Fruit fly (Drosophila melanogaster) ovary, adult (tissue): ENCODE results near the gene CG18747.

Experiments used
- CG17801 ChIP-seq: fragments of 200-800 bp; optimal IDR thresholded peaks from 2 replicates; lab custom pipeline; 2019; ENCODE audit warnings: missing biosample characterization, mild to moderate bottlenecking, missing genetic modification characterization, moderate library complexity; ENCODE audit not compliant: partially characterized antibody

The CG18747 gene

DNA sequence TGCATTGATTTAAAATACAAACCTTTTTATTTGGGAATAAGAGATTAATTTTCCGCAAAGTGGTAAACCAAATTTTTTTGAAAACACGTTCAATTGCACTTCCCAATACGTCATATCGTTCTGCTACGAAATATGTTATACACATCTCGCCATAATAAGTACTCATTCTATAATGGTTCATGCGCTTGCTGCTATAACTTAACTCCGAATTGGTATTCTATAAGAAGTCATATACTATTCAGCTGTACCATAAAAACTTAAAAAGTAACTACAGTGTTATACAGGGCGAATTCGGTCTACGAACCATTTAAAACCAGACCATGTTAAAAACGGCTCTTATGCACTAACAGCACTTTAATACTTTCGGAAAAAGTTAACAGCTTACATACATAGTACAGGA is 3.6 kb downstream of the CG18747 start:
- no peak for TF ChIP-seq CG17801 (GFP tag; lab: Kevin White, UChicago)

DNA sequence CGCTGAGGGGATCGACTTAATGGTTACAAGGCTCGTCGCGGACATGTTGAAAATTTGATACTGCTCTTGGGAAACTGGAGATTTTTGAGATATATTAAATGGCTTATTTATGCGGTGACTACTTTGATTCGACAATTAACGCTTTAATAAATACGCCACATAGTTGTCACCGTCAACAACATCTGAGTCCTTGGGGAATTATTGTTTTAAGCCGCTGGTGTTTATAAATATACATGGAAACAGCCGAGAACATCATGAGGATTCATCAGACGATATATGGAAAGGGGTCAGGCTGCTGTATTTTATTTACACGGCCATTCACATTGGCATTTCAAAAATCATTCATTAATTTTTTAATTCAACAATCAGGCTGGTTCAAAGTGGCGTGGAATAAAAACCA is 11.6 kb downstream of the CG18747 start, which contains the start of gene CG11286:
CG11286 (minus strand) TSS at position 101 of the 400 bp plus-strand sequence.
- TF ChIP-seq CG17801 (GFP tag; lab: Kevin White, UChicago), result no peak

- no peak for TF ChIP-seq CG17801 (GFP tag; lab: Kevin White, UChicago)
Observed at dm6 chr3R:7760970-7761558, 22.2 kb downstream of the CG18747 start.

DNA sequence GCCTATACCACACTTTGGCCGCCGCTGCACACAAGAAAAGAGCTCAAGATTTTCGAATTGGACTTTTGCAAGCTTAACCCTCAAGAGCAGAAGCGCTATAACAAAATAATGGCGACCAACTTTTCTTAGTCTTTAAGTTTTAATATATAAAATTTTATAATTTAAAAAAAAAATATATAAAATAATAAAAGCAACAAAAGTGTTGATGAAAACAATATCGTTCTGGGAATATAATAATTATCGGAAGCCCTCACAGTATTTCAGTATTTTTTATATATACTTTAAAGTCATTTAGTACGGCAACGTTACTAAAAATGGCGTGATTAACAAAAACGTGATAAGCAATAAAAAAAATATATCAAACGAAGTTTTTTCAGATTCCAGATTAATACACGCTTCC is 23.8 kb downstream of the CG18747 start, which contains the start of gene Sp7:
Sp7 (plus strand) TSS at position 301 of the 400 bp plus-strand sequence.
- TF ChIP-seq CG17801 (GFP tag; lab: Kevin White, UChicago), result no peak

- TF ChIP-seq CG17801 (GFP tag; lab: Kevin White, UChicago), result no peak
Observed at dm6 chr3R:7757822-7758221, 25.4 kb downstream of the CG18747 start, which contains the start of gene CG10919. Gene CG10919 (plus strand): TSS chr3R:7758122.

- TF ChIP-seq CG17801 (GFP tag; lab: Kevin White, UChicago), result no peak
Observed at dm6 chr3R:7753518-7753917, 29.7 kb downstream of the CG18747 start.

- TF ChIP-seq CG17801 (GFP tag; lab: Kevin White, UChicago), result no peak
Observed at dm6 chr3R:7749993-7750392, 33.3 kb downstream of the CG18747 start, which contains the start of gene pyd3. Gene pyd3 (minus strand): TSS chr3R:7750079.

DNA sequence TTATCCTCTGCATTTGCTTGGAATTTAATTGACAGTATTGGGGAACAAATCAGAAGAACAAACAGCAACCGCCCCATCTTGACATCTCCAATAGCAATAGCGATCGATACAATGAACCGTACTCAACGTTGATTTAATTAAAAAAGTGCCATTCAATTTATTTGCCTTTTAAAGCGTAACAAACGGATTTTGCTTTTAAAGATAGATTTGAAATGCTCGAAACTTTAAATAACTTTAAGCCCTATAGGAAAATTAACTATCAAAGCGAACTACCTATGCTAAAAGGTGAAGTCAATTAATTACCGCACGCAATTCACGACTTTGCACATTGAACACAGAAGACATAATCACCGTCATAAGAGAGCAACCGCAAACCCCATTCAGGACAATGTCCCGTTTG is 43.8 kb downstream of the CG18747 start, which contains the start of gene CG43254:
CG43254 (minus strand) TSS at position 101 of the 400 bp plus-strand sequence.
- no peak for TF ChIP-seq CG17801 (GFP tag; lab: Kevin White, UChicago)
